Fruit fly (Drosophila melanogaster) Kc167 (cell line): ENCODE results near the gene CG18754.

Experiments
- Myc ChIP-seq: fragments of >200 bp; optimal IDR thresholded peaks from 2 replicates; lab custom pipeline; 2017; ENCODE audit warnings: missing external identifiers
- Sin3A ChIP-seq: fragments of >200 bp; optimal IDR thresholded peaks from 2 replicates; lab custom pipeline; 2018; ENCODE audit warnings: missing external identifiers
- h ChIP-seq: fragments of >200 bp; optimal IDR thresholded peaks from 3 replicates; lab custom pipeline; 2018; ENCODE audit warnings: missing external identifiers
- insv ChIP-seq: fragments of >200 bp; optimal IDR thresholded peaks from 3 replicates; lab custom pipeline; 2018; ENCODE audit warnings: missing external identifiers
- psq ChIP-seq: fragments of >200 bp; optimal IDR thresholded peaks from 2 replicates; lab custom pipeline; 2017; ENCODE audit warnings: missing external identifiers
- ttk ChIP-seq: sonication (Bioruptor generic); optimal IDR thresholded peaks from 2 replicates; lab custom pipeline; 2017; ENCODE audit warnings: missing external identifiers

- TF ChIP-seq ttk (lab: Kevin White, UChicago), result no peak
- no peak for TF ChIP-seq Myc (lab: Kevin White, UChicago)
- no peak for TF ChIP-seq h (lab: Kevin White, UChicago)
- no peak for TF ChIP-seq insv (lab: Kevin White, UChicago)
- no peak for TF ChIP-seq psq
- no peak for TF ChIP-seq Sin3A (lab: Kevin White, UChicago)
Measured at dm6 chr3R:23704383-23705033, 20.7 kb downstream of the CG18754 start, which contains the start of gene Gba1b.
